Worm (Caenorhabditis elegans) whole organism, L4/young adult: ENCODE data around the gene Y54G2A.41.

Source experiments
- W03F9.2 ChIP-seq: fragments of 150-350 bp; optimal IDR thresholded peaks from 2 replicates; lab custom pipeline; 2014; ENCODE audit warnings: missing biosample characterization, missing genetic modification characterization
- him-1 ChIP-seq: sonication (generic microtip); optimal IDR thresholded peaks from 2 replicates; lab custom pipeline; 2016; ENCODE audit warnings: missing genotype, missing genetic modification reagents, missing genetic modification characterization, missing compliant biosample characterization

DNA sequence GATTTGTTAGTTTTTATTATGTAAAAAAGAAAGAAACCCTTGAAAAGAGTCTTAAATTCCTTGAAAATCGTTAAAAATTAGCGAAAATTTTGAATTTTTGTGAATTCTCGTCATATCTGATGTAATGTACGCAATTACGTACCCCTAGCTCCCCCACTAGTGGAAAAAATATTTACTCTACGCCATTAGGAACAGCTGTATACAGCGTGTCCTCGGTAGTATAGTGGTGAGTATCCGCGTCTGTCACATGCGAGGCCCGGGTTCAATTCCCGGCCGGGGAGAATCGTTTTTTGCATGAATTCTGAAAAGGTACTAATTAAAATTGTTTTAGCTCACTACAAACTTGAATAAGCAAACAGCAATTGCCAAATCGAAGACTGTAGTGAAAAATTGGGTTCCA is 48.2 kb downstream of the Y54G2A.41 start:
- TF ChIP-seq him-1 (tag; lab: Kevin White, UChicago) (no peak), W03F9.2 (tag; lab: Kevin White, UChicago) (no peak)
